Fruit fly (Drosophila melanogaster) whole organism, embryonic: ENCODE data around the gene CG3841.

Source experiments
- CG10267 ChIP-seq: fragments of 200-800 bp; sonication (Bioruptor generic); optimal IDR thresholded peaks from 2 replicates; lab custom pipeline; 2018; ENCODE audit warnings: missing biosample characterization, mild to moderate bottlenecking, missing genetic modification characterization, moderate library complexity
- CG14014 ChIP-seq: fragments of 200-800 bp; sonication (Bioruptor generic); IDR thresholded peaks from 2 replicates; pipeline ENCODE4 v1.3.6; 2022; ENCODE audit warnings: missing biosample characterization, missing genetic modification characterization
- CG14667 ChIP-seq: fragments of 200-800 bp; sonication (Bioruptor generic); IDR thresholded peaks from 2 replicates; pipeline ENCODE4 v1.3.6; 2022; ENCODE audit warnings: missing biosample characterization, missing genetic modification characterization
- CG1529 ChIP-seq: fragments of 200-800 bp; sonication (Bioruptor generic); optimal IDR thresholded peaks from 3 replicates; lab custom pipeline; 2018; ENCODE audit warnings: missing biosample characterization, missing genetic modification characterization
- CG15601 ChIP-seq: fragments of 200-800 bp; sonication (Bioruptor generic); optimal IDR thresholded peaks from 3 replicates; lab custom pipeline; 2019; ENCODE audit warnings: missing biosample characterization, mild to moderate bottlenecking, missing genetic modification characterization, moderate library complexity
- CG16815 ChIP-seq: fragments of 200-800 bp; sonication (Bioruptor generic); optimal IDR thresholded peaks from 3 replicates; lab custom pipeline; 2017; ENCODE audit warnings: missing biosample characterization, mild to moderate bottlenecking, missing genetic modification characterization
- CG17912 ChIP-seq: fragments of 200-800 bp; sonication (Bioruptor generic); optimal IDR thresholded peaks from 2 replicates; lab custom pipeline; 2018; ENCODE audit warnings: missing biosample characterization, mild to moderate bottlenecking, missing genetic modification characterization
- CG31441 ChIP-seq: fragments of 200-800 bp; sonication (Bioruptor generic); IDR thresholded peaks from 2 replicates; pipeline ENCODE4 v1.3.6; 2022; ENCODE audit warnings: missing biosample characterization, missing genetic modification characterization
- CG6689 ChIP-seq: fragments of 200-800 bp; sonication (Bioruptor generic); IDR thresholded peaks from 2 replicates; pipeline ENCODE4 v1.3.6; 2022; ENCODE audit warnings: missing biosample characterization, missing genetic modification characterization
- CG6813 ChIP-seq: fragments of 200-800 bp; sonication (Bioruptor generic); optimal IDR thresholded peaks from 2 replicates; lab custom pipeline; 2017; ENCODE audit warnings: missing biosample characterization, missing genetic modification characterization, mild to moderate bottlenecking, moderate library complexity, missing genetic modification reagents
- CG7556 ChIP-seq: fragments of 200-800 bp; sonication (Bioruptor generic); optimal IDR thresholded peaks from 2 replicates; lab custom pipeline; 2017; ENCODE audit warnings: missing biosample characterization, mild to moderate bottlenecking, missing genetic modification characterization
- CG7839 ChIP-seq: fragments of 200-800 bp; sonication (Bioruptor generic); optimal IDR thresholded peaks from 3 replicates; lab custom pipeline; 2018; ENCODE audit warnings: missing biosample characterization, mild to moderate bottlenecking, missing genetic modification characterization, moderate library complexity
- CG7963 ChIP-seq: fragments of 200-800 bp; sonication (Bioruptor generic); IDR thresholded peaks from 3 replicates; pipeline ENCODE4 v1.3.6; 2022; ENCODE audit warnings: missing biosample characterization, missing genetic modification characterization; ENCODE audit not compliant: partially characterized antibody
- CG8388 ChIP-seq: fragments of 200-800 bp; sonication (Bioruptor generic); optimal IDR thresholded peaks from 2 replicates; lab custom pipeline; 2019; ENCODE audit warnings: missing biosample characterization, mild to moderate bottlenecking, missing genetic modification characterization, moderate library complexity
- CG9727 ChIP-seq: fragments of 200-800 bp; sonication (Bioruptor generic); optimal IDR thresholded peaks from 3 replicates; lab custom pipeline; 2017; ENCODE audit warnings: missing biosample characterization, mild to moderate bottlenecking, missing genetic modification characterization
- Chrac-16 ChIP-seq: fragments of 200-800 bp; sonication (Bioruptor generic); optimal IDR thresholded peaks from 3 replicates; lab custom pipeline; 2016; ENCODE audit warnings: missing biosample characterization, missing genetic modification characterization
- D ChIP-seq, 2 experiments: fragments of 200-800 bp in 1 of 2; fragments of >200 bp in 1 of 2; sonication (Bioruptor generic) in 1 of 2; optimal IDR thresholded peaks; 2 replicates in 1 of 2; 3 replicates in 1 of 2; lab custom pipeline; 2017; ENCODE audit warnings: mild to moderate bottlenecking in 1 of 2, missing biosample characterization in 1 of 2, missing genetic modification characterization in 1 of 2, missing genetic modification reagents in 1 of 2
- D19A ChIP-seq: fragments of 200-800 bp; optimal IDR thresholded peaks from 3 replicates; lab custom pipeline; 2019; ENCODE audit warnings: missing biosample characterization, mild to moderate bottlenecking, missing genetic modification characterization, moderate library complexity
- E2f1 ChIP-seq: fragments of 200-800 bp; sonication (Bioruptor generic); IDR thresholded peaks from 2 replicates; pipeline ENCODE4 v1.3.6; 2022; ENCODE audit warnings: missing biosample characterization, missing genetic modification characterization
- Ets65A ChIP-seq: fragments of 200-800 bp; sonication (Bioruptor generic); peaks from one replicate; lab custom pipeline; 2016; ENCODE audit warnings: missing biosample characterization, missing genetic modification characterization
- Ets97D ChIP-seq: fragments of 200-800 bp; sonication (Bioruptor generic); optimal IDR thresholded peaks from 3 replicates; lab custom pipeline; 2016; ENCODE audit warnings: missing biosample characterization, missing genetic modification characterization
- H2.0 ChIP-seq: fragments of 200-800 bp; sonication (Bioruptor generic); IDR thresholded peaks from 2 replicates; pipeline ENCODE4 v1.3.6; 2022; ENCODE audit warnings: missing biosample characterization, missing genetic modification characterization
- HLH3B ChIP-seq: fragments of 200-800 bp; sonication (Bioruptor generic); IDR thresholded peaks from 2 replicates; pipeline ENCODE4 v1.3.6; 2022; ENCODE audit warnings: missing biosample characterization, missing genetic modification characterization
- HmgZ ChIP-seq: fragments of 200-800 bp; sonication (Bioruptor generic); optimal IDR thresholded peaks from 2 replicates; lab custom pipeline; 2018; ENCODE audit warnings: missing biosample characterization, mild to moderate bottlenecking, missing genetic modification characterization
- Hr51 ChIP-seq, 2 experiments: fragments of 200-800 bp; sonication (Bioruptor generic); optimal IDR thresholded peaks; 2 replicates in 1 of 2; 3 replicates in 1 of 2; lab custom pipeline; 2016 to 2018; ENCODE audit warnings: missing biosample characterization in 2 of 2, missing genetic modification characterization in 2 of 2, mild to moderate bottlenecking in 1 of 2, moderate library complexity in 1 of 2
- Kr ChIP-seq: fragments of 200-800 bp; sonication (Bioruptor generic); optimal IDR thresholded peaks from 2 replicates; lab custom pipeline; 2017; ENCODE audit warnings: missing biosample characterization, mild to moderate bottlenecking, missing genetic modification characterization
- Neu2 ChIP-seq: fragments of 200-800 bp; sonication (Bioruptor generic); optimal IDR thresholded peaks from 3 replicates; lab custom pipeline; 2016; ENCODE audit warnings: missing biosample characterization, missing genetic modification characterization, borderline replicate concordance
- Oli ChIP-seq: fragments of 200-800 bp; sonication (Bioruptor generic); optimal IDR thresholded peaks from 2 replicates; lab custom pipeline; 2018; ENCODE audit warnings: missing biosample characterization, mild to moderate bottlenecking, missing genetic modification characterization, moderate library complexity
- Ptx1 ChIP-seq: fragments of 200-800 bp; sonication (Bioruptor generic); IDR thresholded peaks from 2 replicates; pipeline ENCODE4 v1.3.6; 2022; ENCODE audit warnings: missing biosample characterization, missing genetic modification characterization
- Six4 ChIP-seq: fragments of 200-800 bp; sonication (Bioruptor generic); optimal IDR thresholded peaks from 2 replicates; lab custom pipeline; 2016; ENCODE audit warnings: missing biosample characterization, missing genetic modification characterization
- ara ChIP-seq: fragments of 200-800 bp; sonication (Bioruptor generic); IDR thresholded peaks from 2 replicates; pipeline ENCODE4 v1.3.6; 2022; ENCODE audit warnings: missing biosample characterization, missing genetic modification characterization
- bsh ChIP-seq, 2 experiments: fragments of 200-800 bp; sonication (Bioruptor generic); optimal IDR thresholded peaks; 2 replicates each; lab custom pipeline; 2017 to 2018; ENCODE audit warnings: mild to moderate bottlenecking in 2 of 2, missing biosample characterization in 2 of 2, missing genetic modification characterization in 2 of 2, moderate library complexity in 1 of 2
- cas ChIP-seq: fragments of 200-800 bp; sonication (Bioruptor generic); IDR thresholded peaks from 2 replicates; pipeline ENCODE4 v1.3.6; 2022; ENCODE audit warnings: missing biosample characterization, missing genetic modification characterization
- gcm ChIP-seq: fragments of 200-800 bp; sonication (Bioruptor generic); optimal IDR thresholded peaks from 2 replicates; lab custom pipeline; 2019; ENCODE audit warnings: missing biosample characterization, mild to moderate bottlenecking, missing genetic modification characterization, moderate library complexity
- gcm2 ChIP-seq: fragments of 200-800 bp; sonication (Bioruptor generic); optimal IDR thresholded peaks from 2 replicates; lab custom pipeline; 2016; ENCODE audit warnings: missing biosample characterization, missing genetic modification characterization
- oc ChIP-seq: fragments of 200-800 bp; sonication (Bioruptor generic); optimal IDR thresholded peaks from 2 replicates; lab custom pipeline; 2018; ENCODE audit warnings: missing biosample characterization, mild to moderate bottlenecking, missing genetic modification characterization, moderate library complexity
- onecut ChIP-seq: fragments of 200-800 bp; sonication (Bioruptor generic); IDR thresholded peaks from 2 replicates; pipeline ENCODE4 v1.3.6; 2022; ENCODE audit warnings: missing biosample characterization, missing genetic modification characterization
- pros ChIP-seq: fragments of 200-800 bp; sonication (Bioruptor generic); optimal IDR thresholded peaks from 3 replicates; lab custom pipeline; 2019; ENCODE audit warnings: missing biosample characterization, mild to moderate bottlenecking, missing genetic modification characterization, moderate library complexity
- sc ChIP-seq, 3 experiments: fragments of >200 bp in 2 of 3; fragments of 200-800 bp in 1 of 3; sonication (Bioruptor generic) in 1 of 3; optimal IDR thresholded peaks; 2 replicates in 2 of 3; 3 replicates in 1 of 3; lab custom pipeline; 2017; ENCODE audit warnings: mild to moderate bottlenecking in 1 of 3, missing biosample characterization in 1 of 3, missing genetic modification characterization in 1 of 3, missing genetic modification reagents in 1 of 3
- slbo ChIP-seq: fragments of 200-800 bp; sonication (Bioruptor generic); IDR thresholded peaks from 2 replicates; pipeline ENCODE4 v1.3.6; 2022; ENCODE audit warnings: missing biosample characterization, missing genetic modification characterization
- sob ChIP-seq: fragments of 200-800 bp; sonication (Bioruptor generic); IDR thresholded peaks from 2 replicates; pipeline ENCODE4 v1.3.6; 2022; ENCODE audit warnings: missing biosample characterization, missing genetic modification characterization
- tap ChIP-seq: fragments of 200-800 bp; optimal IDR thresholded peaks from 3 replicates; lab custom pipeline; 2019; ENCODE audit warnings: missing biosample characterization, mild to moderate bottlenecking, missing genetic modification characterization, moderate library complexity
- tll ChIP-seq, 2 experiments: fragments of 200-800 bp in 1 of 2; fragments of >200 bp in 1 of 2; sonication (Bioruptor generic) in 1 of 2; optimal IDR thresholded peaks; 2 replicates each; lab custom pipeline; 2017 to 2019; ENCODE audit warnings: missing biosample characterization in 2 of 2, missing genetic modification characterization in 2 of 2, mild to moderate bottlenecking in 1 of 2, moderate library complexity in 1 of 2
- trem ChIP-seq: fragments of 200-800 bp; optimal IDR thresholded peaks from 3 replicates; lab custom pipeline; 2019; ENCODE audit warnings: missing biosample characterization, mild to moderate bottlenecking, missing genetic modification characterization, moderate library complexity
- zf30C ChIP-seq: fragments of 200-800 bp; sonication (Bioruptor generic); optimal IDR thresholded peaks from 3 replicates; lab custom pipeline; 2018; ENCODE audit warnings: missing biosample characterization, mild to moderate bottlenecking, missing genetic modification characterization

Gene CG3841

DNA sequence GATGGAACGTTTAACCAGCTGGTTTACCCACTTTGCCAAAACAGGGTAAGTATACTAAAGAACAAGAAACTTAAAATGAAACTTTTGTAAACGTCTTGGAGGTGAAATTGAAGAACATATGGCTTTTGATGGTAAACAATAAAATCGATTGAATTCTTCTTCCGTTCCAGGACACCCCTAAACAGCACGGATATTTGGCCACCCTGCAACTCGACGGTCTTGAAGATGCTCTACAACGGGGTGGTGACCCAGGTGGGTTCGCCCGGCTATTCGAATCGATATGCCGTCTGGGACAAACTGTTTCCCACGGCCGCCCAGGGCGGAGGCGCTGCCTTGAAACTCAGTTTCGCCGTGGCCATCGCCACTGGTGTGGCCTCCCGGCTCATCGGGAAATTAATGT, 1.9 kb downstream of the CG3841 start:
- TF ChIP-seq CG16815 (GFP tag; lab: Kevin White, UChicago) (no peak), HmgZ (no peak), onecut (peak; percentile 50; the same call in 1 of the 2 replicates), sob (GFP tag; lab: Robert Waterston, UW) (0 out of 2 replicates have a peak, but pooled peaks have one; percentile 10), pros (peak; percentile 6), Ets65A (GFP tag; lab: Kevin White, UChicago) (peak; percentile 73), CG7556 (GFP tag; lab: Kevin White, UChicago) (no peak)

dm6 chr2L:9594625-9595300, 5.5 kb downstream of the CG3841 start:
- TF ChIP-seq Neu2 (GFP tag; lab: Kevin White, UChicago): no peak
- TF ChIP-seq CG17912 (GFP tag; lab: Kevin White, UChicago): no peak
- 0 out of 2 replicates have a peak, but pooled peaks have one; percentile 22 for TF ChIP-seq CG14014 (GFP tag; lab: Robert Waterston, UW)
- no peak for TF ChIP-seq cas (GFP tag; lab: Robert Waterston, UW)
- peak; percentile 4 for TF ChIP-seq gcm2
- peak; percentile 77 for TF ChIP-seq CG9727 (GFP tag; lab: Kevin White, UChicago)
- TF ChIP-seq gcm (GFP tag; lab: Kevin White, UChicago): peak; percentile 67
- TF ChIP-seq tap: peak; percentile 31
- TF ChIP-seq CG16815 (GFP tag; lab: Kevin White, UChicago): peak; percentile 39
- no peak for TF ChIP-seq oc (tag; lab: Kevin White, UChicago)
- peak; percentile 74 for TF ChIP-seq CG6689
- TF ChIP-seq Ets97D (GFP tag; lab: Kevin White, UChicago): no peak
- TF ChIP-seq CG7839 (tag; lab: Kevin White, UChicago): peak; percentile 61
- TF ChIP-seq tll (GFP tag; optimal IDR thresholded peaks at IDR 0.05; lab: Kevin White, UChicago): no peak
- TF ChIP-seq CG6813: peak; percentile 32
- TF ChIP-seq bsh (GFP tag; optimal IDR thresholded peaks at IDR 0.05; lab: Kevin White, UChicago): peak in 1 of 2 experiments; percentile 78
- TF ChIP-seq E2f1 (GFP tag; lab: Robert Waterston, UW): 0 out of 2 replicates have a peak, but pooled peaks have one; percentile 21
- TF ChIP-seq Kr (GFP tag; lab: Kevin White, UChicago): no peak
- TF ChIP-seq Six4 (GFP tag; lab: Kevin White, UChicago): peak; percentile 33
- TF ChIP-seq Ptx1 (GFP tag; lab: Robert Waterston, UW): peak; percentile 54
- peak; percentile 68; the same call in 1 of the 2 replicates for TF ChIP-seq CG31441 (GFP tag; lab: Robert Waterston, UW)
- TF ChIP-seq sc (optimal IDR thresholded peaks at IDR 0.05; lab: Kevin White, UChicago): no peak
- peak; percentile 15 for TF ChIP-seq sc (GFP tag; optimal IDR thresholded peaks at IDR 0.05; lab: Kevin White, UChicago)
- TF ChIP-seq CG14667 (GFP tag; lab: Robert Waterston, UW): 0 out of 2 replicates have a peak, but pooled peaks have one; percentile 13
- peak; percentile 68 for TF ChIP-seq D19A
- TF ChIP-seq Hr51 (GFP tag; optimal IDR thresholded peaks at IDR 0.05; lab: Kevin White, UChicago): peak in 1 of 2 experiments; percentile 20
- TF ChIP-seq trem (tag; lab: Kevin White, UChicago): peak; percentile 62
- 0 out of 2 replicates have a peak, but pooled peaks have one; percentile 13 for TF ChIP-seq slbo (GFP tag; lab: Robert Waterston, UW)
- peak; percentile 77 for TF ChIP-seq CG10267 (tag; lab: Kevin White, UChicago)
- TF ChIP-seq Oli (tag; lab: Kevin White, UChicago): peak; percentile 32
- TF ChIP-seq H2.0: 0 out of 2 replicates have a peak, but pooled peaks have one; percentile 14
- peak; percentile 5 for TF ChIP-seq CG1529
- peak; percentile 76 for TF ChIP-seq zf30C
- peak; percentile 43 for TF ChIP-seq CG15601 (tag; lab: Kevin White, UChicago)
- TF ChIP-seq HLH3B: peak; percentile 34; the same call in 1 of the 2 replicates
- TF ChIP-seq D (optimal IDR thresholded peaks at IDR 0.05; lab: Kevin White, UChicago): no peak
- TF ChIP-seq D (GFP tag; optimal IDR thresholded peaks at IDR 0.05; lab: Kevin White, UChicago): peak; percentile 58
- TF ChIP-seq Chrac-16 (GFP tag; lab: Kevin White, UChicago): peak; percentile 14
- TF ChIP-seq CG8388 (GFP tag; lab: Kevin White, UChicago): peak; percentile 62
- no peak for TF ChIP-seq CG7963 (GFP tag; lab: Robert Waterston, UW)
- peak; percentile 68 for TF ChIP-seq ara
